Worm (Caenorhabditis elegans): Measurements from ENCODE around the gene C43F9.11.

- no peak for TF ChIP-seq ces-1 (GFP tag; optimal IDR thresholded peaks at IDR 0.05)
- TF ChIP-seq mab-5 (tag; optimal IDR thresholded peaks at IDR 0.05): no peak
- TF ChIP-seq lin-13 (tag; optimal IDR thresholded peaks at IDR 0.05): no peak
- no peak for TF ChIP-seq sem-2 (GFP tag; optimal IDR thresholded peaks at IDR 0.05)
- TF ChIP-seq nhr-2 (tag; optimal IDR thresholded peaks at IDR 0.05): no peak
- TF ChIP-seq nhr-76 (tag; optimal IDR thresholded peaks at IDR 0.05): no peak
- no peak for TF ChIP-seq pha-4 (tag; optimal IDR thresholded peaks at IDR 0.05)
- peak; percentile 41 for TF ChIP-seq elt-3 (tag; optimal IDR thresholded peaks at IDR 0.05)
- TF ChIP-seq cnd-1 (tag; optimal IDR thresholded peaks at IDR 0.05): no peak
Measured at ce11 chrIV:10570065-10570464, 26.5 kb upstream of the C43F9.11 start.

All from whole organism, mixed stage, embryonic.